Fruit fly (Drosophila melanogaster) whole organism, embryonic: ENCODE measurements around the gene CG45079.

Experiments
- Atf-2 ChIP-seq: fragments of 200-800 bp; sonication (Bioruptor generic); optimal IDR thresholded peaks from 2 replicates; lab custom pipeline; 2016; ENCODE audit warnings: missing biosample characterization, missing genetic modification characterization
- BEAF-32 ChIP-seq: fragments of 200-800 bp; sonication (Bioruptor generic); optimal IDR thresholded peaks from 3 replicates; lab custom pipeline; 2017; ENCODE audit warnings: missing biosample characterization, missing genetic modification characterization, mild to moderate bottlenecking, moderate library complexity, missing genetic modification reagents
- C15 ChIP-seq: fragments of 200-800 bp; sonication (Bioruptor generic); IDR thresholded peaks from 3 replicates; pipeline ENCODE4 v1.3.6; 2022; ENCODE audit warnings: missing biosample characterization, missing genetic modification characterization
- CG1024 ChIP-seq: fragments of 200-800 bp; sonication (Bioruptor generic); IDR thresholded peaks from 2 replicates; pipeline ENCODE4 v1.3.6; 2022; ENCODE audit warnings: missing biosample characterization, missing genetic modification characterization
- CG10321 ChIP-seq: fragments of 200-800 bp; sonication (Bioruptor generic); IDR thresholded peaks from 2 replicates; pipeline ENCODE4 v1.3.6; 2022; ENCODE audit warnings: missing biosample characterization, missing genetic modification characterization
- CG11085 ChIP-seq: fragments of 200-800 bp; sonication (Bioruptor generic); IDR thresholded peaks from 2 replicates; pipeline ENCODE4 v1.3.6; 2022; ENCODE audit warnings: missing biosample characterization, missing genetic modification characterization
- CG11696 ChIP-seq: fragments of 200-800 bp; sonication (Bioruptor generic); IDR thresholded peaks from 2 replicates; pipeline ENCODE4 v1.3.6; 2022; ENCODE audit warnings: missing biosample characterization, missing genetic modification characterization
- CG12236 ChIP-seq: fragments of 200-800 bp; sonication (Bioruptor generic); optimal IDR thresholded peaks from 2 replicates; lab custom pipeline; 2016; ENCODE audit warnings: missing biosample characterization, missing genetic modification characterization
- CG13624 ChIP-seq: fragments of 200-800 bp; sonication (Bioruptor generic); optimal IDR thresholded peaks from 2 replicates; lab custom pipeline; 2016; ENCODE audit warnings: missing biosample characterization, missing genetic modification characterization
- CG14014 ChIP-seq: fragments of 200-800 bp; sonication (Bioruptor generic); IDR thresholded peaks from 2 replicates; pipeline ENCODE4 v1.3.6; 2022; ENCODE audit warnings: missing biosample characterization, missing genetic modification characterization
- CG14667 ChIP-seq: fragments of 200-800 bp; sonication (Bioruptor generic); IDR thresholded peaks from 2 replicates; pipeline ENCODE4 v1.3.6; 2022; ENCODE audit warnings: missing biosample characterization, missing genetic modification characterization
- CG14710 ChIP-seq: fragments of 200-800 bp; sonication (Bioruptor generic); optimal IDR thresholded peaks from 3 replicates; lab custom pipeline; 2019; ENCODE audit warnings: missing biosample characterization, mild to moderate bottlenecking, missing genetic modification characterization, moderate library complexity
- CG15479 ChIP-seq: fragments of 200-800 bp; sonication (Bioruptor generic); optimal IDR thresholded peaks from 3 replicates; lab custom pipeline; 2019; ENCODE audit warnings: missing biosample characterization, mild to moderate bottlenecking, missing genetic modification characterization, moderate library complexity
- CG16779 ChIP-seq: fragments of 200-800 bp; sonication (Bioruptor generic); IDR thresholded peaks from 2 replicates; pipeline ENCODE4 v1.3.6; 2022; ENCODE audit warnings: missing biosample characterization, missing genetic modification characterization
- CG16863 ChIP-seq: fragments of 200-800 bp; sonication (Bioruptor generic); optimal IDR thresholded peaks from 3 replicates; lab custom pipeline; 2016; ENCODE audit warnings: missing biosample characterization, missing genetic modification characterization
- CG18599 ChIP-seq: fragments of 200-800 bp; sonication (Bioruptor generic); optimal IDR thresholded peaks from 3 replicates; lab custom pipeline; 2017; ENCODE audit warnings: missing biosample characterization, missing genetic modification characterization, mild to moderate bottlenecking, moderate library complexity, missing genetic modification reagents
- CG2712 ChIP-seq: fragments of 200-800 bp; optimal IDR thresholded peaks from 3 replicates; lab custom pipeline; 2019; ENCODE audit warnings: missing biosample characterization, mild to moderate bottlenecking, missing genetic modification characterization, moderate library complexity
- CG3281 ChIP-seq: fragments of 200-800 bp; sonication (Bioruptor generic); optimal IDR thresholded peaks from 3 replicates; lab custom pipeline; 2017; ENCODE audit warnings: missing biosample characterization, mild to moderate bottlenecking, missing genetic modification characterization
- CG34422 ChIP-seq: fragments of 200-800 bp; sonication (Bioruptor generic); IDR thresholded peaks from 3 replicates; pipeline ENCODE4 v1.3.6; 2022; ENCODE audit warnings: missing biosample characterization, missing genetic modification characterization
- CG3726 ChIP-seq: fragments of 200-800 bp; sonication (Bioruptor generic); IDR thresholded peaks from 3 replicates; pipeline ENCODE4, ENCODE4 v1.3.6; 2022; ENCODE audit warnings: missing biosample characterization, missing genetic modification characterization
- CG5245 ChIP-seq: fragments of 200-800 bp; sonication (Bioruptor generic); optimal IDR thresholded peaks from 3 replicates; lab custom pipeline; 2016; ENCODE audit warnings: missing biosample characterization, missing genetic modification characterization
- CG7786 ChIP-seq: fragments of 200-800 bp; sonication (Bioruptor generic); optimal IDR thresholded peaks from 2 replicates; lab custom pipeline; 2016; ENCODE audit warnings: missing biosample characterization, missing genetic modification characterization
- CG7928 ChIP-seq: fragments of 200-800 bp; sonication (Bioruptor generic); optimal IDR thresholded peaks from 2 replicates; lab custom pipeline; 2017; ENCODE audit warnings: missing biosample characterization, mild to moderate bottlenecking, missing genetic modification characterization
- CG8089 ChIP-seq: fragments of 200-800 bp; sonication (Bioruptor generic); optimal IDR thresholded peaks from 3 replicates; lab custom pipeline; 2016; ENCODE audit warnings: missing biosample characterization, missing genetic modification characterization
- CG8281 ChIP-seq: fragments of 200-800 bp; sonication (Bioruptor generic); optimal IDR thresholded peaks from 2 replicates; lab custom pipeline; 2018; ENCODE audit warnings: missing biosample characterization, mild to moderate bottlenecking, missing genetic modification characterization, moderate library complexity
- CkIIα-i1 ChIP-seq: fragments of 200-800 bp; sonication (Bioruptor generic); IDR thresholded peaks from 2 replicates; pipeline ENCODE4 v1.3.6; 2022; ENCODE audit warnings: missing biosample characterization, missing genetic modification characterization
- CoRest ChIP-seq: fragments of 200-800 bp; sonication (Bioruptor generic); optimal IDR thresholded peaks from 3 replicates; lab custom pipeline; 2018; ENCODE audit warnings: missing biosample characterization, mild to moderate bottlenecking, missing genetic modification characterization, moderate library complexity
- Drgx ChIP-seq: fragments of 200-800 bp; sonication (Bioruptor generic); IDR thresholded peaks from 2 replicates; pipeline ENCODE4 v1.3.6; 2022; ENCODE audit warnings: missing biosample characterization, missing genetic modification characterization
- Eip74EF ChIP-seq, 2 experiments: fragments of 200-800 bp in 1 of 2; fragments of >200 bp in 1 of 2; sonication (Bioruptor generic) in 1 of 2; optimal IDR thresholded peaks; 2 replicates each; lab custom pipeline; 2017 to 2019; ENCODE audit warnings: missing biosample characterization in 2 of 2, missing genetic modification characterization in 2 of 2, mild to moderate bottlenecking in 1 of 2, moderate library complexity in 1 of 2
- HLH4C ChIP-seq: fragments of 200-800 bp; sonication (Bioruptor generic); IDR thresholded peaks from 3 replicates; pipeline ENCODE4 v1.3.6; 2022; ENCODE audit warnings: missing biosample characterization, missing genetic modification characterization; ENCODE audit not compliant: partially characterized antibody
- MESR4 ChIP-seq: fragments of 200-800 bp; sonication (Bioruptor generic); optimal IDR thresholded peaks from 2 replicates; lab custom pipeline; 2018; ENCODE audit warnings: missing biosample characterization, mild to moderate bottlenecking, missing genetic modification characterization, moderate library complexity
- NC2α ChIP-seq: fragments of 200-800 bp; sonication (Bioruptor generic); optimal IDR thresholded peaks from 2 replicates; lab custom pipeline; 2016; ENCODE audit warnings: missing biosample characterization, missing genetic modification characterization
- Nf-YA ChIP-seq: fragments of 200-800 bp; sonication (Bioruptor generic); IDR thresholded peaks from 2 replicates; pipeline ENCODE4 v1.3.6; 2022; ENCODE audit warnings: missing biosample characterization, missing genetic modification characterization
- Ptx1 ChIP-seq: fragments of 200-800 bp; sonication (Bioruptor generic); IDR thresholded peaks from 2 replicates; pipeline ENCODE4 v1.3.6; 2022; ENCODE audit warnings: missing biosample characterization, missing genetic modification characterization
- Scr ChIP-seq: fragments of 200-800 bp; sonication (Bioruptor generic); IDR thresholded peaks from 2 replicates; pipeline ENCODE4 v1.3.6; 2022; ENCODE audit warnings: missing biosample characterization, missing genetic modification characterization; ENCODE audit not compliant: partially characterized antibody
- amos ChIP-seq: fragments of 200-800 bp; sonication (Bioruptor generic); IDR thresholded peaks from 2 replicates; pipeline ENCODE4 v1.3.6; 2022; ENCODE audit warnings: missing biosample characterization, missing genetic modification characterization; ENCODE audit not compliant: partially characterized antibody
- az2 ChIP-seq: fragments of 200-800 bp; sonication (Bioruptor generic); optimal IDR thresholded peaks from 3 replicates; lab custom pipeline; 2016; ENCODE audit warnings: missing biosample characterization, missing genetic modification characterization
- bcd ChIP-seq: fragments of 200-800 bp; sonication (Bioruptor generic); optimal IDR thresholded peaks from 2 replicates; lab custom pipeline; 2017; ENCODE audit warnings: missing biosample characterization, mild to moderate bottlenecking, missing genetic modification characterization
- bigmax ChIP-seq: fragments of 200-800 bp; sonication (Bioruptor generic); optimal IDR thresholded peaks from 2 replicates; lab custom pipeline; 2018; ENCODE audit warnings: missing biosample characterization, mild to moderate bottlenecking, missing genetic modification characterization
- btn ChIP-seq: fragments of 200-800 bp; sonication (Bioruptor generic); optimal IDR thresholded peaks from 2 replicates; lab custom pipeline; 2016; ENCODE audit warnings: missing biosample characterization, missing genetic modification characterization
- crol ChIP-seq: fragments of 200-800 bp; sonication (Bioruptor generic); IDR thresholded peaks from 2 replicates; pipeline ENCODE4 v1.3.6; 2022; ENCODE audit warnings: missing biosample characterization, missing genetic modification characterization
- da ChIP-seq: fragments of 200-800 bp; sonication (Bioruptor generic); optimal IDR thresholded peaks from 2 replicates; lab custom pipeline; 2016; ENCODE audit warnings: missing biosample characterization, missing genetic modification characterization
- ems ChIP-seq: fragments of 200-800 bp; sonication (Bioruptor generic); optimal IDR thresholded peaks from 3 replicates; lab custom pipeline; 2016; ENCODE audit warnings: missing biosample characterization, missing genetic modification characterization
- fru ChIP-seq: fragments of >200 bp; optimal IDR thresholded peaks from 2 replicates; lab custom pipeline; 2017
- insv ChIP-seq, 2 experiments: fragments of 200-800 bp; sonication (Bioruptor generic); optimal IDR thresholded peaks; 3 replicates each; lab custom pipeline; 2016 to 2018; ENCODE audit warnings: missing biosample characterization in 2 of 2, missing genetic modification characterization in 2 of 2
- lab ChIP-seq: fragments of 200-800 bp; sonication (Bioruptor generic); optimal IDR thresholded peaks from 3 replicates; lab custom pipeline; 2017; ENCODE audit warnings: missing biosample characterization, missing genetic modification characterization, mild to moderate bottlenecking, moderate library complexity, missing genetic modification reagents
- row ChIP-seq: fragments of 200-800 bp; sonication (Bioruptor generic); IDR thresholded peaks from 3 replicates; pipeline ENCODE4 v1.3.6; 2022; ENCODE audit warnings: missing biosample characterization, missing genetic modification characterization
- sens ChIP-seq: fragments of 200-800 bp; sonication (Bioruptor generic); peaks from one replicate; lab custom pipeline; 2016; ENCODE audit warnings: missing biosample characterization, missing genetic modification characterization
- slbo ChIP-seq: fragments of 200-800 bp; sonication (Bioruptor generic); IDR thresholded peaks from 2 replicates; pipeline ENCODE4 v1.3.6; 2022; ENCODE audit warnings: missing biosample characterization, missing genetic modification characterization
- trh ChIP-seq: fragments of 200-800 bp; sonication (Bioruptor generic); optimal IDR thresholded peaks from 2 replicates; lab custom pipeline; 2016; ENCODE audit warnings: missing biosample characterization, missing genetic modification characterization
- tup ChIP-seq: fragments of 200-800 bp; sonication (Bioruptor generic); optimal IDR thresholded peaks from 2 replicates; lab custom pipeline; 2016; ENCODE audit warnings: missing biosample characterization, mild to moderate bottlenecking, missing genetic modification characterization, moderate library complexity
- wdn ChIP-seq: fragments of 200-800 bp; sonication (Bioruptor generic); IDR thresholded peaks from 2 replicates; pipeline ENCODE4 v1.3.6; 2022; ENCODE audit warnings: missing biosample characterization, missing genetic modification characterization

CG45079 gene

DNA sequence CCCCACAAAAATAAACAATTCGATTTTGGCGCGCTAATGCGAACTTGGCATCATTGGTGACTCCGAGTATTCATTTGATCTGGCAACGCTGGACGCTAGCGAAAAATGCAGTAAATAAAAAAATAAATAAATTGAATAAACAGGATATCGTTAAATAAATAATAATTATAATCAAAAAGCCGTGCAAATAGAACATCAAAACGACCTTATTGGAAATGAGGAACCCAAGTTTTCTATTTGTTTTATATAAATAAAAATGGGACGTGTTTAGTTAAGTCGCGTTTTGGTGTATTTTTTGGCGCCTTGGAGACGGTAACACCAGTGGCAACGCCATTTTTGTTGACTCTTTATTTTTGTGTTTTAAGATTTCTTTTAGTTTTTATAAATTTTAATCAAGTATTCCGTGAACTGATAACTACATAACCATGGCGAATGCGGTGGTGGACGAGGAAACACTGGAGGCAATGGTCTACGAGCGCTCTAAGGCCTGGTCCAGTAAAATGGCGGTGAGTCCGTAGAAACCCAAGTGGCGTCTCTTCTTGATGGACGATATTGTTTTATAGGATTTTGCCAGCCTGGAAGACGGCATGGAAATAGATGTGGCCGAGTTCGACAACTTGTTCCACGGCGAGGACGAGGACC lies 36.2 kb upstream of the CG45079 start, which contains the start of gene cal1 (continued):
- no peak for TF ChIP-seq CG3281 (GFP tag; lab: Kevin White, UChicago)
- no peak for TF ChIP-seq CG13624 (GFP tag; lab: Kevin White, UChicago)
- peak; percentile 58 for TF ChIP-seq sens (GFP tag; lab: Kevin White, UChicago)
- peak; percentile 51 for TF ChIP-seq CG2712 (tag; lab: Kevin White, UChicago)
- TF ChIP-seq Nf-YA (GFP tag; lab: Robert Waterston, UW), result no peak
- no peak for TF ChIP-seq bcd
- TF ChIP-seq Eip74EF (GFP tag; optimal IDR thresholded peaks at IDR 0.05; lab: Kevin White, UChicago), result no peak
- no peak for TF ChIP-seq Ptx1 (GFP tag; lab: Robert Waterston, UW)
- TF ChIP-seq CG8089, result no peak
- peak; percentile 75 for TF ChIP-seq MESR4 (GFP tag; lab: Kevin White, UChicago)
- TF ChIP-seq CG3726, result no peak
- TF ChIP-seq trh, result no peak
- peak; percentile 38 for TF ChIP-seq CoRest (tag; lab: Kevin White, UChicago)
- no peak for TF ChIP-seq az2 (GFP tag; lab: Kevin White, UChicago)
- TF ChIP-seq BEAF-32 (GFP tag; lab: Kevin White, UChicago), result peak; percentile 51
- no peak for TF ChIP-seq CG14014 (GFP tag; lab: Robert Waterston, UW)
- TF ChIP-seq lab (GFP tag; lab: Kevin White, UChicago), result no peak
- no peak for TF ChIP-seq CG1024 (GFP tag; lab: Robert Waterston, UW)
- no peak for TF ChIP-seq CG16863 (GFP tag; lab: Kevin White, UChicago)
- TF ChIP-seq CG10321 (GFP tag; lab: Robert Waterston, UW), result no peak
- TF ChIP-seq CG7928 (GFP tag; lab: Kevin White, UChicago), result no peak
- TF ChIP-seq CG8281 (tag; lab: Kevin White, UChicago), result no peak
- TF ChIP-seq CkIIα-i1 (GFP tag; lab: Robert Waterston, UW), result no peak
- TF ChIP-seq CG12236, result no peak
- no peak for TF ChIP-seq crol (GFP tag; lab: Robert Waterston, UW)
- TF ChIP-seq CG11085, result no peak
- no peak for TF ChIP-seq CG16779
- TF ChIP-seq C15, result no peak
- no peak for TF ChIP-seq Atf-2 (GFP tag; lab: Kevin White, UChicago)
- no peak for TF ChIP-seq CG34422 (GFP tag; lab: Robert Waterston, UW)
- TF ChIP-seq insv (GFP tag; optimal IDR thresholded peaks at IDR 0.05; lab: Kevin White, UChicago), result no peak
- no peak for TF ChIP-seq btn (GFP tag; lab: Kevin White, UChicago)
- TF ChIP-seq CG14710 (tag; lab: Kevin White, UChicago), result peak; percentile 84
- no peak for TF ChIP-seq CG14667
- no peak for TF ChIP-seq NC2α (GFP tag; lab: Kevin White, UChicago)
- TF ChIP-seq CG15479 (GFP tag; lab: Kevin White, UChicago), result no peak
- no peak for TF ChIP-seq Drgx (GFP tag; lab: Robert Waterston, UW)
- no peak for TF ChIP-seq CG18599 (GFP tag; lab: Kevin White, UChicago)
- no peak for TF ChIP-seq CG11696 (GFP tag; lab: Robert Waterston, UW)
- peak; percentile 35 for TF ChIP-seq Scr (GFP tag; lab: Robert Waterston, UW)
- no peak for TF ChIP-seq da (GFP tag; lab: Kevin White, UChicago)
- TF ChIP-seq CG5245 (GFP tag; lab: Kevin White, UChicago), result no peak
- TF ChIP-seq fru (lab: Kevin White, UChicago), result no peak
- no peak for TF ChIP-seq slbo (GFP tag; lab: Robert Waterston, UW)
- no peak for TF ChIP-seq tup (GFP tag; lab: Kevin White, UChicago)
- no peak for TF ChIP-seq bigmax (GFP tag; lab: Kevin White, UChicago)
- TF ChIP-seq HLH4C (GFP tag; lab: Robert Waterston, UW), result no peak
- no peak for TF ChIP-seq wdn (GFP tag; lab: Robert Waterston, UW)
- TF ChIP-seq amos (GFP tag; lab: Robert Waterston, UW), result 0 out of 2 replicates have a peak, but pooled peaks have one; percentile 26
- no peak for TF ChIP-seq ems
- no peak for TF ChIP-seq CG7786
- peak; percentile 49 for TF ChIP-seq row (GFP tag; lab: Robert Waterston, UW)
